Worm (Caenorhabditis elegans) whole organism, midembryonic: Measurements from ENCODE around the gene W06F12.3.
A peak's percentile ranks its signal among the peaks of the same experiment; 100 is the strongest.

ENCODE experiments used
- T22C8.4 ChIP-seq: fragments of 200-800 bp; sonication (Bioruptor generic); IDR thresholded peaks from 2 replicates; pipeline ENCODE4 v1.3.6; 2022; ENCODE audit warnings: missing genetic modification characterization, missing compliant biosample characterization
- cog-1 ChIP-seq: sonication (generic microtip); optimal IDR thresholded peaks from 2 replicates; lab custom pipeline; 2016; ENCODE audit warnings: missing genetic modification characterization, missing compliant biosample characterization
- flt-1 ChIP-seq: fragments of 200-800 bp; sonication (Bioruptor generic); IDR thresholded peaks from 2 replicates; pipeline ENCODE4 v1.3.6; 2022; ENCODE audit warnings: missing genetic modification characterization, missing compliant biosample characterization
- klf-2 ChIP-seq: fragments of 200-800 bp; sonication (Bioruptor generic); conservative IDR thresholded peaks from 2 replicates; pipeline ENCODE4 v1.3.6; 2022; ENCODE audit warnings: missing genetic modification reagents, missing genetic modification characterization, missing compliant biosample characterization
- med-1 ChIP-seq: sonication (generic microtip); optimal IDR thresholded peaks from 2 replicates; lab custom pipeline; 2017; ENCODE audit warnings: missing genetic modification characterization, mild to moderate bottlenecking, missing compliant biosample characterization, antibody characterized with exemption, missing genetic modification reagents; ENCODE audit not compliant: insufficient read depth
- ref-1 ChIP-seq: fragments of 200-800 bp; sonication (Bioruptor generic); conservative IDR thresholded peaks from 2 replicates; pipeline ENCODE4 v1.3.6; 2022; ENCODE audit warnings: missing genetic modification reagents, missing genetic modification characterization, missing compliant biosample characterization
- tab-1 ChIP-seq: fragments of 200-800 bp; sonication (Bioruptor generic); IDR thresholded peaks from 2 replicates; pipeline ENCODE4 v1.3.6; 2022; ENCODE audit warnings: missing genetic modification characterization, missing compliant biosample characterization
- ztf-23 ChIP-seq: fragments of 200-800 bp; sonication (Bioruptor generic); IDR thresholded peaks from 2 replicates; pipeline ENCODE4 v1.3.6; 2022; ENCODE audit warnings: missing genetic modification reagents, missing genetic modification characterization, missing compliant biosample characterization
- ztf-29 ChIP-seq: fragments of 200-800 bp; sonication (Bioruptor generic); IDR thresholded peaks from 2 replicates; pipeline ENCODE4 v1.3.6; 2022; ENCODE audit warnings: missing genetic modification reagents, missing genetic modification characterization, missing compliant biosample characterization

W06F12.3 gene

DNA sequence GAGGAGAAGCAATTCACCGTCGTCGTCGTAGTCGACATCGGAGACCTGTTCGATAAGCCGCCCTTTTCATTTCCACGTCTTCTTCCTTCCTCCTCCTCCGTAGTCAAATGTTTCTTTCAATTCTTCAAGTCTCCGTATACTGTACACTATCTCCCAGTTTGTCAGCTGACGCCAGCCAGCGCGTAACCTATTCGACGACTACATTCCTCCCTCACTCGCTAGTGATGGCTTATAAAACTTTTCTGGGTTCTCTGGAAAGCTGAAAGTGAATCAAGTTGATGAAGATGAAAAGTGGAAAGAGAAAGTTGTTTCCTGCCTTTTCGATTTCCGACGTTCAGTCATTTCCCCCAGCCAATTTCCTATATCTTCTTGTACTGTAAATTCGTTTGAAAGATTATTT lies 25.7 kb upstream of the W06F12.3 start:
- TF ChIP-seq T22C8.4 (no peak), cog-1 (tag; lab: Kevin White, UChicago) (no peak), klf-2 (no peak), ztf-23 (no peak), flt-1 (GFP tag; lab: Robert Waterston, UW) (no peak), ztf-29 (GFP tag; lab: Robert Waterston, UW) (no peak), ref-1 (no peak), med-1 (GFP tag; lab: Kevin White, UChicago) (no peak), tab-1 (GFP tag; lab: Robert Waterston, UW) (no peak)

DNA sequence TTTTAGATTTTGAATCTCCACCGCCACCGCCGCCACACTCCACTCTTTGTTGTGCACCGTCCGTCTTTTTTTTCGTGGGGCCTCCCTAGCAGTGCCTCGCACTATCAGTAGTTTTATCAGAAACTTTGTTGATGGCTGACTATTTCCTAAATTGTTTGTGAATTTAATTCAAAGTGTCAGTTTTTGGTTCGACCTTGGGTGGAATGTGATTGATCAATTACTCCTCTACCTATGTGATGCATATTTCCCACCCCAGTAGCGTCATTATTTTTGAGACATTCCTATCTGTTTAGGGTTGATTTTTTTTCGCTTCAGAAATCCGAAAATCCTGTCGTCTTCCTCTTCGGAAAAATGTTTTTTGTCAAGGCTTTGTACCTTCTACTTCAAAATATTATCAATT lies 24.2 kb upstream of the W06F12.3 start:
- peak; percentile 30; the same call in 1 of the 2 replicates for TF ChIP-seq flt-1 (GFP tag; lab: Robert Waterston, UW)
- TF ChIP-seq ztf-29 (GFP tag; lab: Robert Waterston, UW), result no peak

DNA sequence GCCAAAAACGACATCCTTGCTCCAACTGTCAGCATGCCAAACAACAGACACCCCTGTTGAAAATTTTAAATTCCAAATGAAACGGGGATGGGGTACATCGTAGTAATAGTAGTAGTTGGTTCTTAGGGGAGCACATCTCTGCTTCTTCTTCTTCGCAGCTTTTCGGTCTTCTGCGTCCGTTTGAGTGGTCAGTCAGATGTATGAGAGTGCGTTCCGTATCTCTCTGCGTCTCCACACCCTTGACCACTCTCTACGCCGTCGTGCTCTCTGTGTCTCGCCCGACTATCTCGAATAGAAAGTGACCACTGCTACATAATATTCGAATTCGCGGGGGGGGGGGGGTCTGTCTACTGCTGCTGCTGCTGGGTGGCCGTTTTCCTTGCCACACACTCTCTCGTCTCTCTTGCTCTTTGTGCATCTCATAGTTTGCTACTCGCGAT lies 22.0 kb upstream of the W06F12.3 start:
- no peak for TF ChIP-seq T22C8.4
- TF ChIP-seq cog-1 (tag; lab: Kevin White, UChicago), result peak; percentile 66
- 0 out of 2 replicates have a peak, but pooled peaks have one; percentile 57 for TF ChIP-seq flt-1 (GFP tag; lab: Robert Waterston, UW)
- TF ChIP-seq klf-2, result no peak
- no peak for TF ChIP-seq tab-1 (GFP tag; lab: Robert Waterston, UW)
- no peak for TF ChIP-seq med-1 (GFP tag; lab: Kevin White, UChicago)
- no peak for TF ChIP-seq ref-1
- no peak for TF ChIP-seq ztf-29 (GFP tag; lab: Robert Waterston, UW)
- TF ChIP-seq ztf-23, result no peak

DNA sequence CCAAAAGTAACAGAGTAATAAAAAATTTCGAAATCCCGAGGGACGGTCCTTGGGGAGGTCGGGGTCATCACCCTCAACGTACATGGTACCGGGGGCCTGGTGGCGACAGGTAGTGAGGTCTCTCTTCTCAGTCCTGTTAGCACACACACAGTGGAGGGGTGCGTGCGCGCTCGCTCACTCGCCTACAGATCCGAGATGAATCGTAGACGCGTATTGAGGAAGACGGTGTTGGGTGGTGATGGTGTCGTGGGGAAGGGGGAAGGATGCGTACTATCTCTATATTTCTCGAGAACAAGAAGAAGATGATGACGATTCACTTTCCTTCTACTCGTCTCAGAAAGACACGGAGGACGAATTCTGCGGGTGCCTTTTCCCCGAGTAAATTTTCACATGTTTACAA lies 21.0 kb upstream of the W06F12.3 start:
- TF ChIP-seq klf-2 (no peak), flt-1 (GFP tag; lab: Robert Waterston, UW) (0 out of 2 replicates have a peak, but pooled peaks have one; percentile 47)

DNA sequence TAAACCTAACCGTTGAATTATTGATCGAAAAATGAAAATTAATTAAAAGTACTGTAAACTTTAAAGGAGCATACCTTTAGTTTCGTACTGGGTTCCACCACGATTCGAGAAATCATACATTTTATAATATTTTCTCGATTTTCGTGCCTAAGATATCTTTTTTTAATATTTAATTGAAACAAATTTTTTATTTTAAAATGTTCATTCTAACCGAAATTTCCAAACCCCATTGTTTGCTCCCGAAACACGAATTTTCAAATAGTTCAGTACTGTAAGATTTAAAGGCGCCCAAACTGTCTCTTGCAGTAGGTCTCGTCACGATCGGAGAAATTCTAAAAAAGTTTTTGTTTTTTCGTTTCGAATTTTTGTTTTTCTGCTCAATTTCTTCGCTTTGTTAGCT lies 19.9 kb upstream of the W06F12.3 start:
- TF ChIP-seq cog-1 (tag; lab: Kevin White, UChicago), result no peak
- no peak for TF ChIP-seq T22C8.4
- no peak for TF ChIP-seq ztf-23

DNA sequence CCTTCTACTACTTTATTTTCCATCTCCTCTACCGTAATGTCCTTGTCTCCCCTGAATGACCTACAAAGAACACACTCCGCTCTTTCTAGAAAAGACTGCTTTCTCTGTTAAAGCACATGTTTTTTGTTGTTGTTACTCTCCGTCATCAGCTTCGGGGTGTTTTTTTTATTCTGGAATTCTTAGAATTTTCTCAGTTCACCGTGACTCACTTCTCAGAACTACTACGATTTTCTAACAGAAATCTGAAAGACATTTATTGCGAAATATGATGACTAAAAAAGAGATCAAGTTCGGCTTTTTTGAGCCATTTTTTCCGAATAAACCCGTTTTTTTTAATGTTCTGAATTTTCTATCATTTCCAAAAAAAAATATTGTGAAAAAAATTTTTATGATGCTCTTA lies 18.6 kb upstream of the W06F12.3 start:
- TF ChIP-seq tab-1 (GFP tag; lab: Robert Waterston, UW) (no peak), T22C8.4 (no peak), ref-1 (no peak), klf-2 (no peak), ztf-29 (GFP tag; lab: Robert Waterston, UW) (no peak), flt-1 (GFP tag; lab: Robert Waterston, UW) (no peak), med-1 (GFP tag; lab: Kevin White, UChicago) (no peak), ztf-23 (no peak), cog-1 (tag; lab: Kevin White, UChicago) (no peak)

DNA sequence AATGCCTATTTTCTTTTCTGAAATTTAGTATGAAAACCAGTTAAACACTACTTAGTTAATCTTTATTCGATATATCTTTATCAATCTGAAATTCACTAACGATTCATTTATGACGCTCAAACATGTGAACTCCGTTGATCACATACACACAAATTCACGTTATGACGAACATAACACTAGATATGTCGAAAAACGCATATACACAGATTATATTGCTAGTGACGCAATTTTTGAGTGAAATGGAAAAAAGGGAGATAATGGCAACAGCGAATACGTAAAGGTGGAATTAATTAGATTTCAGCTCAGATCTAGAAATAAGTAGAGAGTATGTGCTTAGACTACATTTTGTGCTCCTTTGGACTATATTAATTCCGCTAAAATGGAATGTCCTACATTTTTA lies 18.0 kb upstream of the W06F12.3 start:
- no peak for TF ChIP-seq ztf-23
- TF ChIP-seq ztf-29 (GFP tag; lab: Robert Waterston, UW), result no peak
- no peak for TF ChIP-seq med-1 (GFP tag; lab: Kevin White, UChicago)
- TF ChIP-seq flt-1 (GFP tag; lab: Robert Waterston, UW), result no peak
- no peak for TF ChIP-seq klf-2
- TF ChIP-seq T22C8.4, result no peak
- no peak for TF ChIP-seq ref-1
- TF ChIP-seq cog-1 (tag; lab: Kevin White, UChicago), result no peak
- no peak for TF ChIP-seq tab-1 (GFP tag; lab: Robert Waterston, UW)

DNA sequence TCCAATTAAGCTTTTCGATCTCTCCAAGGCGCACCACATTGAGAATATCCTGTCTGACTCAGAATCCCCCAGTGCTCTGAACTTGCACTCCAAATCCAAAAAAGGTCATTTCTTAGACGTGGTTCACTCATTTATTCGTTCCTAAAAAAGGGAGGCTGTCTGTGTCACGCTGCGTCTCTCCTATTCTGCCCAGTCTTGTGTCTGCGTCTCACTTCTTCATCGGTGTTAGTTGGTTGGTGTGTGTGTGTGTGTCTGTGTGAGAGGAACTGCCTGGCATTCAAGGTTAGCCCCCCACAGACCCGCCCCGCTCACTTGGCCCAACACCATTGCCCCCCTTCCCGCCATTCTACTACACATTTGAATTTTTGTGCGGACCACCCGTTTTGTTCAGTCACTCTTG lies 17.3 kb upstream of the W06F12.3 start:
- TF ChIP-seq med-1 (GFP tag; lab: Kevin White, UChicago), result no peak
- 0 out of 2 replicates have a peak, but pooled peaks have one; percentile 73 for TF ChIP-seq tab-1 (GFP tag; lab: Robert Waterston, UW)
- peak; percentile 82 for TF ChIP-seq flt-1 (GFP tag; lab: Robert Waterston, UW)
- TF ChIP-seq ztf-23, result peak; percentile 55; the same call in 1 of the 2 replicates

DNA sequence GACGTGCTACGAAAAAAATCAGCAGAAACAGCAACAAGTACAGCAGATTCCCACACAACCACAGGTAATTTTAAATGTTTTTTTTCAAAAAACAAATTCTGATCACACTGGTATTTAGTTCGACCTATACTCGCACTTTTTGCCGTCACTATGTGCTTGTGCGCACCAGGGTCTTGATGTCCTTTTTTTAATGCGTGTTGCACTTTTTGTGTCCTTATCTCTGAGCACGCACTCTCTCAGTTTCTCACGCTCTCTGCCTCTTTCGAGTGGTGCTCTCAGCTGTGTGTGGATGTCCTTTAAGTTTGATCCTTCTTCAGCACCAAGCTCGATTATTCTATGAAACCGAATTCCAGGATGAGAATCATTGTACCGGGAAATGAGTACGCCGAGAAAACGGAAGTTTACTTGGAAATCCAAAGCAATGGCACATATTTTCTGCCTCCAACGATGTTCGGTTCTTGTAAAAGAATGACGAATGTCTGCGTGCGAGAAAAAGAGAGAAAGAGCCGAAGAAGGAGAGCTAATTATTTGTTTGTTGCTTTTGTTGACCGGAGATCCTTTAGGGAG lies 16.3 kb upstream of the W06F12.3 start:
- TF ChIP-seq cog-1 (tag; lab: Kevin White, UChicago), result no peak
- TF ChIP-seq ztf-23, result no peak
- no peak; the same call in 1 of the 2 replicates for TF ChIP-seq ref-1
- no peak for TF ChIP-seq tab-1 (GFP tag; lab: Robert Waterston, UW)
- TF ChIP-seq T22C8.4, result no peak
- no peak for TF ChIP-seq ztf-29 (GFP tag; lab: Robert Waterston, UW)
- TF ChIP-seq flt-1 (GFP tag; lab: Robert Waterston, UW), result no peak
- no peak for TF ChIP-seq klf-2
- no peak for TF ChIP-seq med-1 (GFP tag; lab: Kevin White, UChicago)

DNA sequence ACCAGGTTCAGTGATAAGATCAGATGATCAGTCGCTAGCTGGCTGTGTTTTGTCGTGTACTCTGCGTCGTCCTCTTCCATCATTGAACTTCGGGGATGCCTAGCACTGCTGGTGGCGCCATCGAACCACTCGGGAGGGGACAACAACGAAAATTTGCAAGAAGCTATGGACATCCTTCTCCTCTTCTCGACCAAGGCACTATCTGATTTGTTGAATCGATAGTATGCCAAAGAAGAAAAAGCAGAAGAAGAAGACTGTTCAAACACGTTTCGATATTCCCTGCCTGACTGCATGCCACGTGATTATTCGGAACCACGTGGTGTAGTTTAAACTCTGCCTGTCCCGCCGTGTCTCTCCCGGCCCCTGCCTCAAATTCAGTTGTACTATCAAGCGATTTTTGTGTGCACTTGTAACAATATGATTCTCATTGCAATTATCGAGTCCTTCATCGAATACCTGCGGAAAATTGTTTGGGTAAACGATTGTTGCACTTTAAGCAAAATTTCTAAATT lies 15.5 kb upstream of the W06F12.3 start:
- TF ChIP-seq flt-1 (GFP tag; lab: Robert Waterston, UW) (no peak), ztf-23 (no peak), tab-1 (GFP tag; lab: Robert Waterston, UW) (no peak), ref-1 (no peak), klf-2 (no peak), med-1 (GFP tag; lab: Kevin White, UChicago) (no peak), ztf-29 (GFP tag; lab: Robert Waterston, UW) (no peak), cog-1 (tag; lab: Kevin White, UChicago) (no peak), T22C8.4 (no peak)
